Fruit fly (Drosophila melanogaster) whole organism, wandering third instar larva: ENCODE measurements around the gene CG6785.

Source experiments
- CG9705 ChIP-seq: fragments of 200-800 bp; sonication (Bioruptor generic); optimal IDR thresholded peaks from 2 replicates; lab custom pipeline; 2018; ENCODE audit warnings: missing biosample characterization, mild to moderate bottlenecking, missing genetic modification characterization
- CrebA ChIP-seq: fragments of 200-800 bp; sonication (Bioruptor generic); optimal IDR thresholded peaks from 2 replicates; lab custom pipeline; 2016; ENCODE audit warnings: missing biosample characterization, mild to moderate bottlenecking, missing genetic modification characterization, borderline replicate concordance
- Dfd ChIP-seq: fragments of >200 bp; optimal IDR thresholded peaks from 2 replicates; lab custom pipeline; 2017; ENCODE audit warnings: missing biosample characterization, missing genetic modification characterization
- Dif ChIP-seq: fragments of 200-275, 200-300 bp; sonication (Bioruptor generic); optimal IDR thresholded peaks from 2 replicates; lab custom pipeline; 2018; ENCODE audit warnings: missing biosample characterization, missing genetic modification characterization; ENCODE audit not compliant: partially characterized antibody
- GATAd ChIP-seq: sonication (Bioruptor generic); optimal IDR thresholded peaks from 2 replicates; lab custom pipeline; 2016; ENCODE audit warnings: missing biosample characterization, missing genetic modification characterization
- HLH106 ChIP-seq: fragments of 200-800 bp; optimal IDR thresholded peaks from 3 replicates; lab custom pipeline; 2019; ENCODE audit warnings: missing biosample characterization, mild to moderate bottlenecking, missing genetic modification characterization, moderate library complexity
- Hnf4 ChIP-seq: fragments of 200-800 bp; sonication (Bioruptor generic); optimal IDR thresholded peaks from 2 replicates; lab custom pipeline; 2016; ENCODE audit warnings: missing biosample characterization, mild to moderate bottlenecking, missing genetic modification characterization
- Hr83 ChIP-seq: fragments of 200-300 bp; sonication (Bioruptor generic); optimal IDR thresholded peaks from 2 replicates; lab custom pipeline; 2016; ENCODE audit warnings: missing biosample characterization, mild to moderate bottlenecking, missing genetic modification characterization, moderate library complexity; ENCODE audit not compliant: poor library complexity, severe bottlenecking
- Jra ChIP-seq: sonication (Bioruptor generic); optimal IDR thresholded peaks from 2 replicates; lab custom pipeline; 2016; ENCODE audit warnings: missing biosample characterization, missing genetic modification characterization
- Mio ChIP-seq: sonication (Bioruptor generic); optimal IDR thresholded peaks from 2 replicates; lab custom pipeline; 2016; ENCODE audit warnings: missing biosample characterization, missing genetic modification characterization
- Myc ChIP-seq: fragments of >200 bp; optimal IDR thresholded peaks from 2 replicates; lab custom pipeline; 2017
- OdsH ChIP-seq: fragments of 200-800 bp; sonication (Bioruptor generic); optimal IDR thresholded peaks from 2 replicates; lab custom pipeline; 2016; ENCODE audit warnings: missing biosample characterization, mild to moderate bottlenecking, missing genetic modification characterization
- Rel ChIP-seq, 2 experiments: fragments of 200-800 bp; sonication (Bioruptor generic) in 1 of 2; optimal IDR thresholded peaks; 2 replicates in 1 of 2; 3 replicates in 1 of 2; lab custom pipeline; 2016 to 2019; ENCODE audit warnings: mild to moderate bottlenecking in 2 of 2, missing biosample characterization in 2 of 2, missing genetic modification characterization in 2 of 2, moderate library complexity in 1 of 2
- Sp1 ChIP-seq: fragments of 200-800 bp; sonication (Bioruptor generic); optimal IDR thresholded peaks from 3 replicates; lab custom pipeline; 2019; ENCODE audit warnings: missing biosample characterization, mild to moderate bottlenecking, missing genetic modification characterization, moderate library complexity
- Vsx2 ChIP-seq: fragments of 200-300, 225-300 bp; sonication (Bioruptor generic); optimal IDR thresholded peaks from 2 replicates; lab custom pipeline; 2018; ENCODE audit warnings: missing biosample characterization, missing genetic modification characterization; ENCODE audit not compliant: partially characterized antibody
- br ChIP-seq: fragments of 200-800 bp; sonication (Bioruptor generic); optimal IDR thresholded peaks from 2 replicates; lab custom pipeline; 2016; ENCODE audit warnings: missing biosample characterization, missing genetic modification characterization
- dl ChIP-seq, 2 experiments: fragments of 175-275, 200-275 bp in 1 of 2; fragments of 200-275 bp in 1 of 2; sonication (Bioruptor generic); optimal IDR thresholded peaks; lab custom pipeline; 2018; ENCODE audit warnings: mild to moderate bottlenecking in 2 of 2, missing biosample characterization in 2 of 2, missing genetic modification characterization in 2 of 2, moderate library complexity in 2 of 2; ENCODE audit not compliant: partially characterized antibody in 2 of 2, insufficient read depth in 1 of 2
- dmrt93B ChIP-seq: fragments of 200-800 bp; sonication (Bioruptor generic); optimal IDR thresholded peaks from 2 replicates; lab custom pipeline; 2018; ENCODE audit warnings: missing biosample characterization, mild to moderate bottlenecking, missing genetic modification characterization
- dsf ChIP-seq: sonication (Bioruptor generic); optimal IDR thresholded peaks from 2 replicates; lab custom pipeline; 2016; ENCODE audit warnings: missing biosample characterization, missing genetic modification characterization, borderline replicate concordance
- ey ChIP-seq: fragments of 200-800 bp; sonication (Bioruptor generic); optimal IDR thresholded peaks from 2 replicates; lab custom pipeline; 2016; ENCODE audit warnings: missing biosample characterization, missing genetic modification characterization
- foxo ChIP-seq, 2 experiments: fragments of 200-800 bp; sonication (Bioruptor generic); optimal IDR thresholded peaks; 2 replicates in 1 of 2; 3 replicates in 1 of 2; lab custom pipeline; 2016 to 2017; ENCODE audit warnings: missing biosample characterization in 2 of 2, missing genetic modification characterization in 2 of 2
- fru ChIP-seq: fragments of 200-800 bp; sonication (Bioruptor generic); optimal IDR thresholded peaks from 3 replicates; lab custom pipeline; 2016; ENCODE audit warnings: missing biosample characterization, mild to moderate bottlenecking, missing genetic modification characterization
- jim ChIP-seq: fragments of 175-275, 200-325 bp; sonication (Bioruptor generic); optimal IDR thresholded peaks from 2 replicates; lab custom pipeline; 2016; ENCODE audit warnings: missing biosample characterization, mild to moderate bottlenecking, missing genetic modification characterization
- pan ChIP-seq: fragments of >200 bp; optimal IDR thresholded peaks from 2 replicates; lab custom pipeline; 2017
- psq ChIP-seq: fragments of 200-800 bp; sonication (Bioruptor generic); optimal IDR thresholded peaks from 3 replicates; lab custom pipeline; 2017; ENCODE audit warnings: missing biosample characterization, mild to moderate bottlenecking, missing genetic modification characterization, moderate library complexity
- rgr ChIP-seq: fragments of 200-800 bp; sonication (Bioruptor generic); optimal IDR thresholded peaks from 3 replicates; lab custom pipeline; 2016; ENCODE audit warnings: missing biosample characterization, mild to moderate bottlenecking, missing genetic modification characterization
- sv ChIP-seq: fragments of 200-800 bp; sonication (Bioruptor generic); optimal IDR thresholded peaks from 3 replicates; lab custom pipeline; 2016; ENCODE audit warnings: missing biosample characterization, missing genetic modification characterization
- tai ChIP-seq: sonication (Bioruptor generic); optimal IDR thresholded peaks from 2 replicates; lab custom pipeline; 2016; ENCODE audit warnings: missing biosample characterization, missing genetic modification characterization
- usp ChIP-seq: fragments of >200 bp; optimal IDR thresholded peaks from 2 replicates; lab custom pipeline; 2017; ENCODE audit warnings: missing biosample characterization, missing genetic modification characterization
- woc ChIP-seq: sonication (Bioruptor generic); optimal IDR thresholded peaks from 2 replicates; lab custom pipeline; 2016; ENCODE audit warnings: missing biosample characterization, mild to moderate bottlenecking, missing genetic modification characterization

CG6785 gene

dm6 chr2L:12085619-12086171 is 40.7 kb upstream of the CG6785 start, which contains the start of gene prd:
Gene prd (minus strand): TSS chr2L:12085827.
- no peak for TF ChIP-seq Dfd (GFP tag; lab: Kevin White, UChicago)
- TF ChIP-seq jim (GFP tag; lab: Kevin White, UChicago), result no peak

dm6 chr2L:12085010-12085409 is 40.0 kb upstream of the CG6785 start:
- TF ChIP-seq woc (GFP tag; lab: Kevin White, UChicago) (no peak), OdsH (GFP tag; lab: Kevin White, UChicago) (no peak), usp (GFP tag; lab: Kevin White, UChicago) (no peak), br (GFP tag; lab: Kevin White, UChicago) (no peak), Sp1 (GFP tag; lab: Kevin White, UChicago) (no peak)

- no peak for TF ChIP-seq Rel (GFP tag; optimal IDR thresholded peaks at IDR 0.05; lab: Kevin White, UChicago)
- no peak for TF ChIP-seq Rel (tag; optimal IDR thresholded peaks at IDR 0.05; lab: Kevin White, UChicago)
- no peak for TF ChIP-seq rgr
- TF ChIP-seq tai (GFP tag; lab: Kevin White, UChicago), result no peak
- TF ChIP-seq CG9705, result no peak
- no peak for TF ChIP-seq Hr83 (GFP tag; lab: Kevin White, UChicago)
- TF ChIP-seq dl (GFP tag; optimal IDR thresholded peaks at IDR 0.05; lab: Kevin White, UChicago; ENCODE audit: insufficient read depth in 1 of 2, partially characterized antibody in 2 of 2), result no peak
- no peak for TF ChIP-seq ey
- TF ChIP-seq Myc (lab: Kevin White, UChicago), result no peak
- TF ChIP-seq foxo (GFP tag; optimal IDR thresholded peaks at IDR 0.05; lab: Kevin White, UChicago), result no peak
- TF ChIP-seq Jra (GFP tag; lab: Kevin White, UChicago), result no peak
- no peak for TF ChIP-seq CrebA
- TF ChIP-seq Mio (GFP tag; lab: Kevin White, UChicago), result no peak
Measured at dm6 chr2L:12081118-12081665, 36.2 kb upstream of the CG6785 start.

dm6 chr2L:12079827-12080381 is 34.9 kb upstream of the CG6785 start:
- TF ChIP-seq Jra (GFP tag; lab: Kevin White, UChicago), result no peak
- no peak for TF ChIP-seq dmrt93B (GFP tag; lab: Kevin White, UChicago)
- no peak for TF ChIP-seq Sp1 (GFP tag; lab: Kevin White, UChicago)
- no peak for TF ChIP-seq Dfd (GFP tag; lab: Kevin White, UChicago)
- no peak for TF ChIP-seq rgr
- TF ChIP-seq dsf (GFP tag; lab: Kevin White, UChicago), result no peak
- TF ChIP-seq Hnf4 (GFP tag; lab: Kevin White, UChicago), result no peak
- TF ChIP-seq, all 38 proteins: peak for 0

dm6 chr2L:12078695-12079094 is 33.7 kb upstream of the CG6785 start:
- no peak for TF ChIP-seq Vsx2 (GFP tag; lab: Kevin White, UChicago)
- no peak for TF ChIP-seq foxo (GFP tag; optimal IDR thresholded peaks at IDR 0.05; lab: Kevin White, UChicago)
- TF ChIP-seq Sp1 (GFP tag; lab: Kevin White, UChicago), result no peak
- TF ChIP-seq tai (GFP tag; lab: Kevin White, UChicago), result no peak
- no peak for TF ChIP-seq Myc (lab: Kevin White, UChicago)
- TF ChIP-seq HLH106, result no peak

- TF ChIP-seq GATAd (GFP tag; lab: Kevin White, UChicago), result no peak
- TF ChIP-seq, all 38 proteins: peak for 0
Measured at dm6 chr2L:12078123-12078658, 33.2 kb upstream of the CG6785 start.

- TF ChIP-seq Sp1 (GFP tag; lab: Kevin White, UChicago) (no peak), CG9705 (no peak), fru (GFP tag; lab: Kevin White, UChicago) (no peak), psq (GFP tag; lab: Kevin White, UChicago) (no peak), woc (GFP tag; lab: Kevin White, UChicago) (no peak), Hnf4 (GFP tag; lab: Kevin White, UChicago) (no peak), rgr (no peak), Jra (GFP tag; lab: Kevin White, UChicago) (no peak), pan (lab: Kevin White, UChicago) (no peak), ey (no peak), Rel (GFP tag; optimal IDR thresholded peaks at IDR 0.05; lab: Kevin White, UChicago) (no peak), Rel (tag; optimal IDR thresholded peaks at IDR 0.05; lab: Kevin White, UChicago) (no peak), GATAd (GFP tag; lab: Kevin White, UChicago) (no peak), sv (GFP tag; lab: Kevin White, UChicago) (no peak), Dif (GFP tag; lab: Kevin White, UChicago) (no peak)
Measured at dm6 chr2L:12075850-12076249, 30.9 kb upstream of the CG6785 start, which contains the start of gene CG14947. Gene CG14947 (plus strand): TSS chr2L:12076100.
